Worm (Caenorhabditis elegans) whole organism, L1 larva: ENCODE measurements around the gene dat-1.
A peak's percentile ranks its signal among the peaks of the same experiment; 100 is the strongest.

Experiments used
- C16A3.4 ChIP-seq: fragments of 150-350 bp; optimal IDR thresholded peaks from 2 replicates; lab custom pipeline; 2014; ENCODE audit warnings: missing biosample characterization, missing genetic modification characterization
- C34B4.2 ChIP-seq: sonication (generic microtip); optimal IDR thresholded peaks from 2 replicates; lab custom pipeline; 2017; ENCODE audit warnings: mild to moderate bottlenecking, missing genetic modification characterization, missing compliant biosample characterization
- F16B12.6 ChIP-seq: fragments of 150-350 bp; optimal IDR thresholded peaks from 2 replicates; lab custom pipeline; 2014; ENCODE audit warnings: missing biosample characterization, missing genetic modification characterization
- aha-1 ChIP-seq: fragments of 150-350 bp; optimal IDR thresholded peaks from 2 replicates; lab custom pipeline; 2014; ENCODE audit warnings: missing biosample characterization, missing genetic modification characterization
- alr-1 ChIP-seq: fragments of 200-800 bp; sonication (Bioruptor generic); optimal IDR thresholded peaks from 2 replicates; lab custom pipeline; 2018; ENCODE audit warnings: borderline replicate concordance, mild to moderate bottlenecking, missing genetic modification characterization, missing compliant biosample characterization
- aly-2 ChIP-seq: fragments of 150-350 bp; optimal IDR thresholded peaks from 2 replicates; lab custom pipeline; 2014; ENCODE audit warnings: missing biosample characterization, missing genetic modification characterization
- ama-1 ChIP-seq: fragments of 150-350 bp; optimal IDR thresholded peaks from 2 replicates; lab custom pipeline; 2014
- blmp-1 ChIP-seq: fragments of 150-350 bp; optimal IDR thresholded peaks from 2 replicates; lab custom pipeline; 2014; ENCODE audit warnings: missing biosample characterization, missing genetic modification characterization
- ceh-8 ChIP-seq: fragments of 200-800 bp; sonication (Bioruptor generic); optimal IDR thresholded peaks from 2 replicates; lab custom pipeline; 2018; ENCODE audit warnings: mild to moderate bottlenecking, missing genetic modification characterization, moderate library complexity, missing compliant biosample characterization
- ceh-82 ChIP-seq, 3 experiments: fragments of 150-350 bp in 1 of 3; sonication (generic microtip) in 2 of 3; optimal IDR thresholded peaks; 2 replicates each; lab custom pipeline; 2014 to 2017; ENCODE audit warnings: missing biosample characterization in 3 of 3, missing genetic modification characterization in 3 of 3
- ceh-88 ChIP-seq: fragments of 200-800 bp; sonication (Bioruptor generic); IDR thresholded peaks from 2 replicates; pipeline ENCODE4 v1.3.6; 2022; ENCODE audit warnings: missing genetic modification characterization, missing compliant biosample characterization
- ceh-90 ChIP-seq: sonication (generic microtip); optimal IDR thresholded peaks from 2 replicates; lab custom pipeline; 2016; ENCODE audit warnings: missing genetic modification characterization, missing compliant biosample characterization
- ces-1 ChIP-seq: fragments of 150-350 bp; optimal IDR thresholded peaks from 2 replicates; lab custom pipeline; 2014; ENCODE audit warnings: missing biosample characterization, missing genetic modification reagents, missing genetic modification characterization
- dpl-1 ChIP-seq, 3 experiments: fragments of 150-350 bp in 2 of 3; sonication (generic microtip) in 1 of 3; optimal IDR thresholded peaks; 2 replicates each; lab custom pipeline; 2014 to 2017; ENCODE audit warnings: missing biosample characterization in 3 of 3, missing genetic modification characterization in 3 of 3, missing genetic modification reagents in 3 of 3
- dsc-1 ChIP-seq: sonication (generic microtip); optimal IDR thresholded peaks from 2 replicates; lab custom pipeline; 2016; ENCODE audit warnings: mild to moderate bottlenecking, missing genetic modification characterization, missing compliant biosample characterization
- efl-1 ChIP-seq, 4 experiments: fragments of 150-350 bp; optimal IDR thresholded peaks in 3 of 4; peaks in 1 of 4; 1 replicate in 1 of 4; 2 replicates in 3 of 4; lab custom pipeline; 2014; ENCODE audit warnings: missing biosample characterization in 2 of 4, missing genetic modification characterization in 2 of 4, missing genetic modification reagents in 2 of 4
- efl-3 ChIP-seq: fragments of 200-800 bp; sonication (Bioruptor generic); optimal IDR thresholded peaks from 2 replicates; lab custom pipeline; 2018; ENCODE audit warnings: mild to moderate bottlenecking, missing genetic modification characterization, missing compliant biosample characterization
- elt-2 ChIP-seq: sonication (generic microtip); optimal IDR thresholded peaks from 2 replicates; lab custom pipeline; 2016; ENCODE audit warnings: missing genetic modification characterization, mild to moderate bottlenecking, inconsistent platforms, missing compliant biosample characterization, missing genetic modification reagents
- fkh-8 ChIP-seq: sonication (generic microtip); optimal IDR thresholded peaks from 2 replicates; lab custom pipeline; 2016; ENCODE audit warnings: mild to moderate bottlenecking, missing genetic modification characterization, missing compliant biosample characterization
- hlh-4 ChIP-seq: sonication (generic microtip); optimal IDR thresholded peaks from 2 replicates; lab custom pipeline; 2016; ENCODE audit warnings: mild to moderate bottlenecking, missing genetic modification characterization, missing compliant biosample characterization
- isw-1 ChIP-seq: fragments of 200-800 bp; sonication (Bioruptor generic); IDR thresholded peaks from 2 replicates; pipeline ENCODE4 v1.3.6; 2022; ENCODE audit warnings: missing genetic modification characterization, missing compliant biosample characterization
- jun-1 ChIP-seq: fragments of 150-350 bp; optimal IDR thresholded peaks from 2 replicates; lab custom pipeline; 2014; ENCODE audit warnings: missing biosample characterization, missing genetic modification reagents, missing genetic modification characterization
- lin-13 ChIP-seq: fragments of 150-350 bp; optimal IDR thresholded peaks from 2 replicates; lab custom pipeline; 2014; ENCODE audit warnings: missing biosample characterization, missing genetic modification reagents, missing genetic modification characterization
- lin-14 ChIP-seq: fragments of 200-800 bp; sonication (Bioruptor generic); optimal IDR thresholded peaks from 2 replicates; lab custom pipeline; 2018; ENCODE audit warnings: mild to moderate bottlenecking, missing genetic modification characterization, moderate library complexity, missing compliant biosample characterization
- lin-15B ChIP-seq: fragments of 150-350 bp; sonication (generic microtip); optimal IDR thresholded peaks from 3 replicates; lab custom pipeline; 2014; ENCODE audit warnings: missing biosample characterization, missing genetic modification characterization
- lin-35 ChIP-seq, 2 experiments: fragments of 150-350 bp; optimal IDR thresholded peaks; 2 replicates each; lab custom pipeline; 2014; ENCODE audit warnings: missing biosample characterization in 2 of 2, missing genetic modification characterization in 2 of 2, missing genetic modification reagents in 2 of 2
- lir-3 ChIP-seq: sonication (generic microtip); optimal IDR thresholded peaks from 2 replicates; lab custom pipeline; 2016; ENCODE audit warnings: mild to moderate bottlenecking, missing genetic modification characterization, moderate library complexity, missing compliant biosample characterization; ENCODE audit not compliant: poor library complexity
- lsy-2 ChIP-seq, 2 experiments: fragments of 150-350 bp; optimal IDR thresholded peaks; 2 replicates each; lab custom pipeline; 2014; ENCODE audit warnings: missing biosample characterization in 2 of 2, missing genetic modification characterization in 2 of 2
- mdl-1 ChIP-seq, 2 experiments: fragments of 150-350 bp; optimal IDR thresholded peaks; 2 replicates each; lab custom pipeline; 2014 to 2017; ENCODE audit warnings: missing biosample characterization in 2 of 2, missing genetic modification characterization in 2 of 2, inconsistent platforms in 1 of 2
- mef-2 ChIP-seq: fragments of 150-350 bp; optimal IDR thresholded peaks from 2 replicates; lab custom pipeline; 2014; ENCODE audit warnings: missing biosample characterization, missing genetic modification characterization
- nhr-20 ChIP-seq: sonication (generic microtip); optimal IDR thresholded peaks from 2 replicates; lab custom pipeline; 2016; ENCODE audit warnings: mild to moderate bottlenecking, missing genetic modification characterization, missing compliant biosample characterization
- nhr-237 ChIP-seq: fragments of 150-350 bp; optimal IDR thresholded peaks from 2 replicates; lab custom pipeline; 2014; ENCODE audit warnings: missing biosample characterization, missing genetic modification characterization
- nhr-28 ChIP-seq: fragments of 150-350 bp; optimal IDR thresholded peaks from 2 replicates; lab custom pipeline; 2014; ENCODE audit warnings: missing biosample characterization, missing genetic modification characterization
- nhr-47 ChIP-seq: sonication (generic microtip); optimal IDR thresholded peaks from 2 replicates; lab custom pipeline; 2016; ENCODE audit warnings: mild to moderate bottlenecking, missing genetic modification characterization, moderate library complexity, missing compliant biosample characterization
- nhr-85 ChIP-seq: sonication (generic microtip); peaks from one replicate; lab custom pipeline; 2016; ENCODE audit warnings: missing genetic modification characterization, inconsistent platforms, missing compliant biosample characterization
- pax-3 ChIP-seq: fragments of 200-800 bp; sonication (Bioruptor generic); optimal IDR thresholded peaks from 2 replicates; lab custom pipeline; 2018; ENCODE audit warnings: mild to moderate bottlenecking, missing genetic modification characterization, moderate library complexity, missing compliant biosample characterization
- rnt-1 ChIP-seq: sonication (generic microtip); optimal IDR thresholded peaks from 2 replicates; lab custom pipeline; 2016; ENCODE audit warnings: mild to moderate bottlenecking, missing genetic modification characterization, moderate library complexity, missing compliant biosample characterization
- skn-1 ChIP-seq: fragments of 150-350 bp; optimal IDR thresholded peaks from 2 replicates; lab custom pipeline; 2014; ENCODE audit warnings: missing biosample characterization, missing genetic modification characterization
- snpc-4 ChIP-seq: fragments of 150-350 bp; optimal IDR thresholded peaks from 2 replicates; lab custom pipeline; 2014; ENCODE audit warnings: missing biosample characterization, missing genetic modification characterization
- snu-23 ChIP-seq: sonication (generic microtip); optimal IDR thresholded peaks from 2 replicates; lab custom pipeline; 2016; ENCODE audit warnings: missing genetic modification characterization, missing compliant biosample characterization
- sox-4 ChIP-seq: sonication (generic microtip); optimal IDR thresholded peaks from 2 replicates; lab custom pipeline; 2016; ENCODE audit warnings: missing genetic modification characterization, missing compliant biosample characterization
- swsn-7 ChIP-seq: sonication (generic microtip); optimal IDR thresholded peaks from 2 replicates; lab custom pipeline; 2016; ENCODE audit warnings: missing genetic modification characterization, missing compliant biosample characterization
- tbx-2 ChIP-seq: sonication (generic microtip); optimal IDR thresholded peaks from 2 replicates; lab custom pipeline; 2016; ENCODE audit warnings: missing genetic modification characterization, missing compliant biosample characterization
- unc-30 ChIP-seq: sonication (generic microtip); optimal IDR thresholded peaks from 2 replicates; lab custom pipeline; 2017; ENCODE audit warnings: missing biosample characterization, missing genetic modification characterization
- unc-98 ChIP-seq: fragments of 200-800 bp; sonication (Bioruptor generic); IDR thresholded peaks from 2 replicates; pipeline ENCODE4 v1.3.6; 2022; ENCODE audit warnings: missing genetic modification characterization, missing compliant biosample characterization
- xbp-1 ChIP-seq: sonication (generic microtip); optimal IDR thresholded peaks from 2 replicates; lab custom pipeline; 2016; ENCODE audit warnings: missing genetic modification characterization, missing compliant biosample characterization
- ztf-11 ChIP-seq, 2 experiments: sonication (generic microtip); optimal IDR thresholded peaks; 2 replicates each; lab custom pipeline; 2016 to 2017; ENCODE audit warnings: missing genetic modification characterization in 2 of 2, missing biosample characterization in 1 of 2, missing compliant biosample characterization in 1 of 2
- ztf-4 ChIP-seq: fragments of 150-350 bp; optimal IDR thresholded peaks from 2 replicates; lab custom pipeline; 2014; ENCODE audit warnings: missing biosample characterization, missing genetic modification characterization

Gene dat-1

ce11 chrIII:9236228-9236627 lies 6.5 kb upstream of the dat-1 start, which contains the start of gene T23G5.2:
Gene T23G5.2 (minus strand): TSS chrIII:9236328.
- TF ChIP-seq fkh-8 (tag; lab: Kevin White, UChicago) (no peak), aly-2 (tag; lab: Kevin White, UChicago) (no peak), lin-13 (no peak), dsc-1 (tag; lab: Kevin White, UChicago) (no peak)

ce11 chrIII:9237626-9238025 lies 5.1 kb upstream of the dat-1 start:
- TF ChIP-seq elt-2 (tag; lab: Kevin White, UChicago): peak; percentile 44
- TF ChIP-seq efl-1 (optimal IDR thresholded peaks at IDR 0.05; lab: Kevin White, UChicago): no peak
- peak in 1 of 2 experiments; percentile 72 for TF ChIP-seq efl-1 (GFP tag; optimal IDR thresholded peaks at IDR 0.05 in 1 of 2; lab: Kevin White, UChicago)
- TF ChIP-seq pax-3 (tag; lab: Kevin White, UChicago): no peak

ce11 chrIII:9239983-9240382 lies 2.8 kb upstream of the dat-1 start, which contains the start of gene saeg-2:
Gene saeg-2 (plus strand): TSS chrIII:9240363.
- TF ChIP-seq ceh-82 (tag; optimal IDR thresholded peaks at IDR 0.05; lab: Kevin White, UChicago) (peak in 1 of 3 experiments; percentile 27), blmp-1 (peak; percentile 47), lin-35 (GFP tag; optimal IDR thresholded peaks at IDR 0.05; lab: Kevin White, UChicago) (peak; percentile 44 to 57), dpl-1 (GFP tag; optimal IDR thresholded peaks at IDR 0.05; lab: Kevin White, UChicago) (peak in 1 of 3 experiments; percentile 26), rnt-1 (tag; lab: Kevin White, UChicago) (peak; percentile 12), nhr-47 (tag; lab: Kevin White, UChicago) (peak; percentile 5), isw-1 (GFP tag; lab: Robert Waterston, UW) (no peak), lsy-2 (tag; optimal IDR thresholded peaks at IDR 0.05; lab: Kevin White, UChicago) (peak; percentile 35 to 64), lir-3 (tag; lab: Kevin White, UChicago) (no peak), mef-2 (tag; lab: Kevin White, UChicago) (no peak), jun-1 (peak; percentile 18), alr-1 (tag; lab: Kevin White, UChicago) (no peak), ztf-11 (tag; optimal IDR thresholded peaks at IDR 0.05; lab: Kevin White, UChicago) (no peak), ceh-90 (tag; lab: Kevin White, UChicago) (no peak), ztf-4 (no peak), ama-1 (no peak), ceh-8 (GFP tag; lab: Kevin White, UChicago) (no peak), sox-4 (tag; lab: Kevin White, UChicago) (no peak), unc-30 (tag; lab: Kevin White, UChicago) (no peak), mdl-1 (tag; optimal IDR thresholded peaks at IDR 0.05; lab: Kevin White, UChicago) (peak in 1 of 2 experiments; percentile 27), dsc-1 (tag; lab: Kevin White, UChicago) (no peak), nhr-20 (tag; lab: Kevin White, UChicago) (peak; percentile 7), ces-1 (no peak), hlh-4 (tag; lab: Kevin White, UChicago) (no peak), skn-1 (tag; lab: Kevin White, UChicago) (peak; percentile 5), snu-23 (GFP tag; lab: Kevin White, UChicago) (peak; percentile 62), nhr-28 (tag; lab: Kevin White, UChicago) (no peak), lin-15B (tag; lab: Kevin White, UChicago) (peak; percentile 9), lin-14 (peak; percentile 76), swsn-7 (peak; percentile 38), snpc-4 (tag; lab: Kevin White, UChicago) (no peak), C16A3.4 (tag; lab: Kevin White, UChicago) (peak; percentile 31), C34B4.2 (tag; lab: Kevin White, UChicago) (no peak), unc-98 (GFP tag; lab: Robert Waterston, UW) (no peak), efl-1 (optimal IDR thresholded peaks at IDR 0.05; lab: Kevin White, UChicago) (peak; percentile 40 to 54), efl-1 (GFP tag; optimal IDR thresholded peaks at IDR 0.05 in 1 of 2; lab: Kevin White, UChicago) (peak in 1 of 2 experiments; percentile 20), efl-3 (GFP tag; lab: Kevin White, UChicago) (no peak), nhr-237 (tag; lab: Kevin White, UChicago) (no peak), xbp-1 (tag; lab: Kevin White, UChicago) (peak; percentile 3), nhr-85 (tag; lab: Kevin White, UChicago) (peak; percentile 39), tbx-2 (peak; percentile 14), aha-1 (no peak), F16B12.6 (tag; lab: Kevin White, UChicago) (no peak), fkh-8 (tag; lab: Kevin White, UChicago) (peak; percentile 35), aly-2 (tag; lab: Kevin White, UChicago) (no peak), ceh-88 (GFP tag; lab: Robert Waterston, UW) (no peak)
